Fruit fly (Drosophila melanogaster): ENCODE data around the gene CG4025.

dm6 chrX:2121716-2122601 lies 45.2 kb downstream of the CG4025 start:
- TF ChIP-seq CG8632 (GFP tag; optimal IDR thresholded peaks at IDR 0.05) (peak; percentile 68), eg (GFP tag; IDR thresholded peaks at IDR 0.05) (peak; percentile 60; the same call in 2 of the 3 replicates), CG11762 (GFP tag; optimal IDR thresholded peaks at IDR 0.05; ENCODE audit: insufficient read depth) (peak; percentile 65), pdm3 (GFP tag; optimal IDR thresholded peaks at IDR 0.05) (peak; percentile 75), vri (GFP tag; optimal IDR thresholded peaks at IDR 0.05) (no peak), dsx (GFP tag; optimal IDR thresholded peaks at IDR 0.05; ENCODE audit: poor library complexity, severe bottlenecking) (peak; percentile 66), CG34406 (GFP tag; optimal IDR thresholded peaks at IDR 0.05) (peak; percentile 68), Smox (GFP tag; optimal IDR thresholded peaks at IDR 0.05) (peak; percentile 70), Sox102F (GFP tag; optimal IDR thresholded peaks at IDR 0.05) (peak; percentile 71), Eip75B (GFP tag; optimal IDR thresholded peaks at IDR 0.05) (peak; percentile 84), Sox14 (GFP tag; optimal IDR thresholded peaks at IDR 0.05) (peak; percentile 84), CG9139 (GFP tag; optimal IDR thresholded peaks at IDR 0.05) (peak; percentile 22), esn (GFP tag; optimal IDR thresholded peaks at IDR 0.05) (peak; percentile 72), CG6792 (GFP tag; optimal IDR thresholded peaks at IDR 0.05) (peak; percentile 73)
